Fruit fly (Drosophila melanogaster) whole organism, embryonic: ENCODE data around the gene Spc25.

Experiments
- Abd-B ChIP-seq: fragments of 200-800 bp; sonication (Bioruptor generic); optimal IDR thresholded peaks from 2 replicates; lab custom pipeline; 2018; ENCODE audit warnings: missing biosample characterization, mild to moderate bottlenecking, missing genetic modification characterization, moderate library complexity
- Atf6 ChIP-seq: fragments of 200-800 bp; sonication (Bioruptor generic); IDR thresholded peaks from 2 replicates; pipeline ENCODE4 v1.3.6; 2022; ENCODE audit warnings: missing biosample characterization, missing genetic modification characterization
- Bgb ChIP-seq: fragments of 200-800 bp; sonication (Bioruptor generic); IDR thresholded peaks from 2 replicates; pipeline ENCODE4 v1.3.6; 2022; ENCODE audit warnings: missing biosample characterization, missing genetic modification characterization; ENCODE audit not compliant: partially characterized antibody
- CG1024 ChIP-seq: fragments of 200-800 bp; sonication (Bioruptor generic); IDR thresholded peaks from 2 replicates; pipeline ENCODE4 v1.3.6; 2022; ENCODE audit warnings: missing biosample characterization, missing genetic modification characterization
- CG10267 ChIP-seq: fragments of 200-800 bp; sonication (Bioruptor generic); optimal IDR thresholded peaks from 2 replicates; lab custom pipeline; 2018; ENCODE audit warnings: missing biosample characterization, mild to moderate bottlenecking, missing genetic modification characterization, moderate library complexity
- CG10654 ChIP-seq: fragments of 200-800 bp; sonication (Bioruptor generic); optimal IDR thresholded peaks from 2 replicates; lab custom pipeline; 2016; ENCODE audit warnings: missing biosample characterization, missing genetic modification characterization
- CG12104 ChIP-seq: fragments of 200-800 bp; sonication (Bioruptor generic); optimal IDR thresholded peaks from 3 replicates; lab custom pipeline; 2016; ENCODE audit warnings: missing biosample characterization, missing genetic modification characterization
- CG12391 ChIP-seq: fragments of 200-800 bp; sonication (Bioruptor generic); optimal IDR thresholded peaks from 3 replicates; lab custom pipeline; 2018; ENCODE audit warnings: missing biosample characterization, mild to moderate bottlenecking, missing genetic modification characterization, moderate library complexity
- CG13424 ChIP-seq: fragments of 200-800 bp; sonication (Bioruptor generic); optimal IDR thresholded peaks from 2 replicates; lab custom pipeline; 2019; ENCODE audit warnings: missing biosample characterization, mild to moderate bottlenecking, missing genetic modification characterization, moderate library complexity
- CG13624 ChIP-seq: fragments of 200-800 bp; sonication (Bioruptor generic); optimal IDR thresholded peaks from 2 replicates; lab custom pipeline; 2016; ENCODE audit warnings: missing biosample characterization, missing genetic modification characterization
- CG14710 ChIP-seq: fragments of 200-800 bp; sonication (Bioruptor generic); optimal IDR thresholded peaks from 3 replicates; lab custom pipeline; 2019; ENCODE audit warnings: missing biosample characterization, mild to moderate bottlenecking, missing genetic modification characterization, moderate library complexity
- CG14860 ChIP-seq: fragments of 200-800 bp; sonication (Bioruptor generic); IDR thresholded peaks from 3 replicates; pipeline ENCODE4 v1.3.6; 2022; ENCODE audit warnings: missing biosample characterization, missing genetic modification characterization; ENCODE audit not compliant: partially characterized antibody
- CG15514 ChIP-seq: fragments of 200-800 bp; sonication (Bioruptor generic); optimal IDR thresholded peaks from 3 replicates; lab custom pipeline; 2017; ENCODE audit warnings: missing biosample characterization, missing genetic modification characterization, mild to moderate bottlenecking, moderate library complexity, missing genetic modification reagents
- CG1602 ChIP-seq: fragments of 200-800 bp; sonication (Bioruptor generic); optimal IDR thresholded peaks from 3 replicates; lab custom pipeline; 2016; ENCODE audit warnings: missing biosample characterization, missing genetic modification characterization
- CG17186 ChIP-seq: fragments of 200-800 bp; sonication (Bioruptor generic); optimal IDR thresholded peaks from 3 replicates; lab custom pipeline; 2017; ENCODE audit warnings: missing biosample characterization, missing genetic modification reagents, missing genetic modification characterization
- CG17802 ChIP-seq: fragments of 200-800 bp; sonication (Bioruptor generic); optimal IDR thresholded peaks from 2 replicates; lab custom pipeline; 2018; ENCODE audit warnings: missing biosample characterization, mild to moderate bottlenecking, missing genetic modification characterization, moderate library complexity
- CG18476 ChIP-seq: fragments of 200-800 bp; sonication (Bioruptor generic); optimal IDR thresholded peaks from 2 replicates; lab custom pipeline; 2016; ENCODE audit warnings: missing biosample characterization, mild to moderate bottlenecking, missing genetic modification characterization
- CG2120 ChIP-seq: fragments of 200-800 bp; sonication (Bioruptor generic); optimal IDR thresholded peaks from 3 replicates; lab custom pipeline; 2016; ENCODE audit warnings: missing biosample characterization, missing genetic modification characterization
- CG30403 ChIP-seq: fragments of 200-800 bp; sonication (Bioruptor generic); optimal IDR thresholded peaks from 3 replicates; lab custom pipeline; 2016; ENCODE audit warnings: missing biosample characterization, missing genetic modification characterization
- CG31388 ChIP-seq: fragments of 200-800 bp; sonication (Bioruptor generic); optimal IDR thresholded peaks from 2 replicates; lab custom pipeline; 2016; ENCODE audit warnings: missing biosample characterization, missing genetic modification characterization
- CG34422 ChIP-seq: fragments of 200-800 bp; sonication (Bioruptor generic); IDR thresholded peaks from 3 replicates; pipeline ENCODE4 v1.3.6; 2022; ENCODE audit warnings: missing biosample characterization, missing genetic modification characterization
- CG5245 ChIP-seq: fragments of 200-800 bp; sonication (Bioruptor generic); optimal IDR thresholded peaks from 3 replicates; lab custom pipeline; 2016; ENCODE audit warnings: missing biosample characterization, missing genetic modification characterization
- CG7357 ChIP-seq: fragments of 200-800 bp; sonication (Bioruptor generic); IDR thresholded peaks from 3 replicates; pipeline ENCODE4 v1.3.6; 2022; ENCODE audit warnings: missing biosample characterization, missing genetic modification characterization
- CG8924 ChIP-seq: fragments of 200-800 bp; optimal IDR thresholded peaks from 3 replicates; lab custom pipeline; 2019; ENCODE audit warnings: missing biosample characterization, mild to moderate bottlenecking, missing genetic modification characterization, moderate library complexity
- CG9932 ChIP-seq: fragments of 200-800 bp; sonication (Bioruptor generic); IDR thresholded peaks from 2 replicates; pipeline ENCODE4 v1.3.6; 2022; ENCODE audit warnings: missing biosample characterization, missing genetic modification characterization
- CHES-1-like ChIP-seq: fragments of 200-800 bp; sonication (Bioruptor generic); optimal IDR thresholded peaks from 2 replicates; lab custom pipeline; 2016; ENCODE audit warnings: missing biosample characterization, missing genetic modification characterization
- CTCF ChIP-seq: fragments of 200-800 bp; sonication (Bioruptor generic); optimal IDR thresholded peaks from 2 replicates; lab custom pipeline; 2017; ENCODE audit warnings: missing biosample characterization, mild to moderate bottlenecking, missing genetic modification characterization, moderate library complexity
- Dek ChIP-seq: fragments of 200-800 bp; sonication (Bioruptor generic); optimal IDR thresholded peaks from 3 replicates; lab custom pipeline; 2019; ENCODE audit warnings: missing biosample characterization, mild to moderate bottlenecking, missing genetic modification characterization, moderate library complexity
- Dip3 ChIP-seq: fragments of 200-800 bp; sonication (Bioruptor generic); optimal IDR thresholded peaks from 3 replicates; lab custom pipeline; 2016; ENCODE audit warnings: missing biosample characterization, missing genetic modification characterization
- Dll ChIP-seq: fragments of 200-800 bp; sonication (Bioruptor generic); IDR thresholded peaks from 4 replicates; pipeline ENCODE4 v1.3.6; 2022; ENCODE audit warnings: missing biosample characterization, missing genetic modification characterization; ENCODE audit not compliant: partially characterized antibody
- HmgD ChIP-seq: fragments of 200-800 bp; sonication (Bioruptor generic); optimal IDR thresholded peaks from 3 replicates; lab custom pipeline; 2016; ENCODE audit warnings: missing biosample characterization, missing genetic modification characterization
- HmgZ ChIP-seq: fragments of 200-800 bp; sonication (Bioruptor generic); optimal IDR thresholded peaks from 2 replicates; lab custom pipeline; 2018; ENCODE audit warnings: missing biosample characterization, mild to moderate bottlenecking, missing genetic modification characterization
- MBD-R2 ChIP-seq: fragments of 200-800 bp; sonication (Bioruptor generic); IDR thresholded peaks from 2 replicates; pipeline ENCODE4 v1.3.6; 2022; ENCODE audit warnings: missing biosample characterization, missing genetic modification characterization
- Sin3A ChIP-seq: fragments of >200 bp; optimal IDR thresholded peaks from 2 replicates; lab custom pipeline; 2018
- Sry-δ ChIP-seq: fragments of 200-800 bp; sonication (Bioruptor generic); optimal IDR thresholded peaks from 2 replicates; lab custom pipeline; 2016; ENCODE audit warnings: missing biosample characterization, missing genetic modification characterization
- bab2 ChIP-seq: fragments of 200-800 bp; sonication (Bioruptor generic); optimal IDR thresholded peaks from 2 replicates; lab custom pipeline; 2016; ENCODE audit warnings: missing biosample characterization, missing genetic modification characterization
- cato ChIP-seq: fragments of 200-800 bp; sonication (Bioruptor generic); optimal IDR thresholded peaks from 2 replicates; lab custom pipeline; 2016; ENCODE audit warnings: missing biosample characterization, missing genetic modification characterization, borderline replicate concordance
- dm ChIP-seq: fragments of 200-800 bp; sonication (Bioruptor generic); optimal IDR thresholded peaks from 3 replicates; lab custom pipeline; 2016; ENCODE audit warnings: missing biosample characterization, missing genetic modification characterization
- lola ChIP-seq, 3 experiments: fragments of >200 bp in 2 of 3; fragments of 200-800 bp in 1 of 3; sonication (Bioruptor generic) in 1 of 3; optimal IDR thresholded peaks; 2 replicates each; lab custom pipeline; 2017 to 2019; ENCODE audit warnings: missing biosample characterization in 3 of 3, missing genetic modification characterization in 3 of 3, mild to moderate bottlenecking in 1 of 3, moderate library complexity in 1 of 3
- lov ChIP-seq, 2 experiments: fragments of 200-800 bp in 1 of 2; fragments of >200 bp in 1 of 2; sonication (Bioruptor generic) in 1 of 2; IDR thresholded peaks in 1 of 2; optimal IDR thresholded peaks in 1 of 2; 2 replicates in 1 of 2; 3 replicates in 1 of 2; pipeline versions ENCODE4 v1.3.6 to Lab custom; 2017 to 2022; ENCODE audit warnings: missing biosample characterization in 1 of 2, missing genetic modification characterization in 1 of 2
- nerfin-1 ChIP-seq: fragments of 200-800 bp; sonication (Bioruptor generic); optimal IDR thresholded peaks from 3 replicates; lab custom pipeline; 2019; ENCODE audit warnings: missing biosample characterization, mild to moderate bottlenecking, missing genetic modification characterization, moderate library complexity
- nmo ChIP-seq: fragments of 200-800 bp; sonication (Bioruptor generic); optimal IDR thresholded peaks from 2 replicates; lab custom pipeline; 2018; ENCODE audit warnings: missing biosample characterization, mild to moderate bottlenecking, missing genetic modification characterization, moderate library complexity
- repo ChIP-seq: fragments of 200-800 bp; sonication (Bioruptor generic); optimal IDR thresholded peaks from 2 replicates; lab custom pipeline; 2016; ENCODE audit warnings: missing biosample characterization, missing genetic modification characterization
- salm ChIP-seq: fragments of 200-800 bp; sonication (Bioruptor generic); optimal IDR thresholded peaks from 2 replicates; lab custom pipeline; 2018; ENCODE audit warnings: missing biosample characterization, mild to moderate bottlenecking, missing genetic modification characterization
- schlank ChIP-seq: fragments of 200-800 bp; sonication (Bioruptor generic); optimal IDR thresholded peaks from 2 replicates; lab custom pipeline; 2018; ENCODE audit warnings: missing biosample characterization, mild to moderate bottlenecking, missing genetic modification characterization
- sens ChIP-seq: fragments of 200-800 bp; sonication (Bioruptor generic); peaks from one replicate; lab custom pipeline; 2016; ENCODE audit warnings: missing biosample characterization, missing genetic modification characterization
- sens-2 ChIP-seq: fragments of 200-800 bp; sonication (Bioruptor generic); IDR thresholded peaks from 2 replicates; pipeline ENCODE4 v1.3.6; 2022; ENCODE audit warnings: missing biosample characterization, missing genetic modification characterization
- sisA ChIP-seq: fragments of 200-800 bp; sonication (Bioruptor generic); IDR thresholded peaks from 2 replicates; pipeline ENCODE4 v1.3.6; 2022; ENCODE audit warnings: missing biosample characterization, missing genetic modification characterization
- ssp ChIP-seq: fragments of 200-800 bp; sonication (Bioruptor generic); IDR thresholded peaks from 2 replicates; pipeline ENCODE4 v1.3.6; 2022; ENCODE audit warnings: missing biosample characterization, missing genetic modification characterization

The Spc25 gene

DNA sequence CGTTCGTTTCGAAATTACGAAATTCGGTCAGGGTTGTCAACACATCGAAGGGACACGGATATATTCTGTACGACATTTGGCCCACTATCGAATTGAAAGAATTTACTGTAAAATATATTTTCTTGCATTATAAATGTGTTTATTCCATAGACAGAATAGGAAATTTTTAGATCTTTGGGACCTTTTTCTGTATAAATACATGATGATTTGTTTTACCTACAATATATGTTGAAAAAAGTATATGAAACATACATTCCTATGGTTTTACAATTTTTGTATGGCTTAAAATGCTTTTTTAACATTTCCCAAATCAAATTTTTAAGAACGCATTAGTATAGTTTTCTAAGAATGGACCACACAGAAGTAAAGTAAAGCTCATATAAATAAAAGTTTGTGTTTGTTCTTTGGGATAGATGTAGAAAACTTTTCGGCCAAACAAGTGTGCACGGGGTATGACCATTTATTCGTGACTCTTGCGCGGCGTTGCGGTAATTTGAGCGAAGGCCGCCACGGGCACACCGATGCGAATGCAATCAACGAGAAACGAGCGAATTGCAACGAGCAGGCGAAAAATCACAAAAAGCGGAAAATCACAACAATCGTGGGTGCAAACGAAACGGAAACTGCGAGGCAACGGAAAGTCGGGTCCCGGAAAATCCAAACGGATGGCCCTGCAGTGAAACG, 36.1 kb downstream of the Spc25 start, which contains the start of the genes CG17327, CG44194 and CG7518 (continued):
- peak; percentile 88 for TF ChIP-seq CG7357
- no peak for TF ChIP-seq CG31388
- TF ChIP-seq sisA (GFP tag; lab: Robert Waterston, UW), result no peak
- peak; percentile 46 for TF ChIP-seq Bgb (GFP tag; lab: Robert Waterston, UW)
- peak; percentile 29 for TF ChIP-seq CG10267 (tag; lab: Kevin White, UChicago)
- TF ChIP-seq Sry-δ (GFP tag; lab: Kevin White, UChicago), result peak; percentile 60
- TF ChIP-seq CG9932 (GFP tag; lab: Robert Waterston, UW), result peak; percentile 40; the same call in 1 of the 2 replicates
- TF ChIP-seq bab2 (GFP tag; lab: Kevin White, UChicago), result peak; percentile 39
- TF ChIP-seq CHES-1-like (GFP tag; lab: Kevin White, UChicago), result peak; percentile 0
- peak; percentile 7 for TF ChIP-seq cato
- TF ChIP-seq CG34422, result peak; percentile 35; the same call in 1 of the 3 replicates
- no peak for TF ChIP-seq lov (optimal IDR thresholded peaks at IDR 0.05; lab: Kevin White, UChicago)
- no peak for TF ChIP-seq lov (GFP tag; IDR thresholded peaks at IDR 0.05; lab: Robert Waterston, UW)
- peak; percentile 54 for TF ChIP-seq sens (GFP tag; lab: Kevin White, UChicago)
- peak; percentile 14 for TF ChIP-seq CG13624 (GFP tag; lab: Kevin White, UChicago)
- no peak for TF ChIP-seq CG5245 (GFP tag; lab: Kevin White, UChicago)
- peak; percentile 53; the same call in 1 of the 2 replicates for TF ChIP-seq CG1024 (GFP tag; lab: Robert Waterston, UW)
- TF ChIP-seq MBD-R2 (GFP tag; lab: Robert Waterston, UW), result peak; percentile 59
- TF ChIP-seq CG14710, result peak; percentile 80
- peak; percentile 34; the same call in 1 of the 2 replicates for TF ChIP-seq sens-2 (GFP tag; lab: Robert Waterston, UW)
- TF ChIP-seq CG17186, result peak; percentile 88
- peak; percentile 66 for TF ChIP-seq CG12391
- peak; percentile 6 for TF ChIP-seq CG18476 (GFP tag; lab: Kevin White, UChicago)
- peak; percentile 42 for TF ChIP-seq CG2120 (GFP tag; lab: Kevin White, UChicago)
- TF ChIP-seq salm (tag; lab: Kevin White, UChicago), result no peak
- peak; percentile 96 for TF ChIP-seq ssp
- peak; percentile 51 for TF ChIP-seq Sin3A
- peak; percentile 12 for TF ChIP-seq CG10654 (GFP tag; lab: Kevin White, UChicago)
- peak; percentile 23 for TF ChIP-seq Dek (tag; lab: Kevin White, UChicago)
- peak; percentile 42 for TF ChIP-seq CTCF (GFP tag; lab: Kevin White, UChicago)
- no peak for TF ChIP-seq schlank (tag; lab: Kevin White, UChicago)
- TF ChIP-seq CG17802 (tag; lab: Kevin White, UChicago), result peak; percentile 78
- TF ChIP-seq Dip3, result peak; percentile 22
- peak; percentile 39 for TF ChIP-seq Abd-B (GFP tag; lab: Kevin White, UChicago)
- TF ChIP-seq repo, result no peak
- peak; percentile 52 for TF ChIP-seq HmgD (GFP tag; lab: Kevin White, UChicago)
- peak; percentile 45 for TF ChIP-seq nmo
- TF ChIP-seq CG15514 (GFP tag; lab: Kevin White, UChicago), result peak; percentile 42
- 0 out of 3 replicates have a peak, but pooled peaks have one; percentile 13 for TF ChIP-seq CG14860 (GFP tag; lab: Robert Waterston, UW)
- peak; percentile 38; the same call in 1 of the 4 replicates for TF ChIP-seq Dll
- peak; percentile 2 for TF ChIP-seq nerfin-1 (tag; lab: Kevin White, UChicago)
- peak; percentile 9 for TF ChIP-seq CG8924 (tag; lab: Kevin White, UChicago)
- peak; percentile 54 for TF ChIP-seq dm (GFP tag; lab: Kevin White, UChicago)
- peak in 1 of 3 experiments; percentile 52 for TF ChIP-seq lola (GFP tag; optimal IDR thresholded peaks at IDR 0.05; lab: Kevin White, UChicago)
- TF ChIP-seq Atf6 (GFP tag; lab: Robert Waterston, UW), result no peak
- peak; percentile 35 for TF ChIP-seq CG13424
- peak; percentile 24 for TF ChIP-seq CG12104 (GFP tag; lab: Kevin White, UChicago)
- TF ChIP-seq HmgZ, result peak; percentile 2
- peak; percentile 47 for TF ChIP-seq CG30403 (GFP tag; lab: Kevin White, UChicago)
- TF ChIP-seq CG1602, result peak; percentile 11
